Worm (Caenorhabditis elegans) whole organism, young adult: ENCODE measurements around the gene cul-4.

ENCODE experiments used
- B0336.3 ChIP-seq: fragments of 200-800 bp; sonication (Bioruptor generic); IDR thresholded peaks from 2 replicates; pipeline ENCODE4 v1.3.6; 2022; ENCODE audit warnings: missing genetic modification characterization, missing compliant biosample characterization
- D2030.7 ChIP-seq: fragments of 200-800 bp; sonication (Bioruptor generic); IDR thresholded peaks from 2 replicates; pipeline ENCODE4 v1.3.6; 2022; ENCODE audit warnings: missing genetic modification reagents, missing genetic modification characterization, missing compliant biosample characterization
- F10E7.11 ChIP-seq: sonication (generic microtip); optimal IDR thresholded peaks from 2 replicates; lab custom pipeline; 2017; ENCODE audit warnings: mild to moderate bottlenecking, missing genetic modification characterization, moderate library complexity, missing compliant biosample characterization
- F37B4.10 ChIP-seq: fragments of 200-800 bp; sonication (Bioruptor generic); IDR thresholded peaks from 2 replicates; pipeline ENCODE4 v1.3.6; 2022; ENCODE audit warnings: missing genetic modification characterization, missing compliant biosample characterization
- F49E8.2 ChIP-seq: sonication (generic microtip); optimal IDR thresholded peaks from 3 replicates; lab custom pipeline; 2017; ENCODE audit warnings: missing genetic modification characterization, mild to moderate bottlenecking, missing compliant biosample characterization, antibody characterized with exemption, moderate library complexity; ENCODE audit not compliant: insufficient read depth
- F57C9.4 ChIP-seq: sonication (generic microtip); optimal IDR thresholded peaks from 2 replicates; lab custom pipeline; 2017; ENCODE audit warnings: mild to moderate bottlenecking, missing genetic modification characterization, missing compliant biosample characterization
- K11D2.4 ChIP-seq: fragments of 200-800 bp; sonication (Bioruptor generic); IDR thresholded peaks from 2 replicates; pipeline ENCODE4 v1.3.6; 2022; ENCODE audit warnings: missing genetic modification reagents, missing genetic modification characterization, missing compliant biosample characterization
- T26A5.8 ChIP-seq: sonication (generic microtip); optimal IDR thresholded peaks from 2 replicates; lab custom pipeline; 2016; ENCODE audit warnings: missing genetic modification characterization, missing compliant biosample characterization
- Y53F4B.3 ChIP-seq: fragments of 200-800 bp; sonication (Bioruptor generic); IDR thresholded peaks from 2 replicates; pipeline ENCODE4 v1.3.6; 2022; ENCODE audit warnings: missing genetic modification reagents, missing genetic modification characterization, missing compliant biosample characterization
- ama-1 ChIP-seq, 3 experiments: fragments of 150-350 bp in 1 of 3; sonication (generic microtip) in 2 of 3; optimal IDR thresholded peaks; 2 replicates each; lab custom pipeline; 2014 to 2018; ENCODE audit warnings: missing biosample characterization in 2 of 3, missing genetic modification characterization in 2 of 3, missing genetic modification reagents in 2 of 3
- aptf-3 ChIP-seq: fragments of 200-800 bp; sonication (Bioruptor generic); IDR thresholded peaks from 2 replicates; pipeline ENCODE4 v1.3.6; 2022; ENCODE audit warnings: missing genetic modification characterization, missing compliant biosample characterization
- athp-1 ChIP-seq: sonication (generic microtip); optimal IDR thresholded peaks from 2 replicates; lab custom pipeline; 2017; ENCODE audit warnings: mild to moderate bottlenecking, missing genetic modification characterization, missing compliant biosample characterization
- attf-6 ChIP-seq: fragments of 200-800 bp; sonication (Bioruptor generic); IDR thresholded peaks from 2 replicates; pipeline ENCODE4 v1.3.6; 2022; ENCODE audit warnings: missing genetic modification reagents, missing genetic modification characterization, missing compliant biosample characterization
- bed-2 ChIP-seq: fragments of 200-800 bp; sonication (Bioruptor generic); IDR thresholded peaks from 2 replicates; pipeline ENCODE4 v1.3.6; 2022; ENCODE audit warnings: missing genetic modification reagents, missing genetic modification characterization, missing compliant biosample characterization
- cebp-1 ChIP-seq, 2 experiments: fragments of 200-800 bp in 1 of 2; sonication (Bioruptor generic) in 1 of 2; sonication (generic microtip) in 1 of 2; IDR thresholded peaks in 1 of 2; optimal IDR thresholded peaks in 1 of 2; 2 replicates each; pipeline versions ENCODE4 v1.3.6 to Lab custom; 2017 to 2022; ENCODE audit warnings: missing compliant biosample characterization in 2 of 2, missing genetic modification characterization in 2 of 2, mild to moderate bottlenecking in 1 of 2, missing genetic modification reagents in 1 of 2, moderate library complexity in 1 of 2
- ceh-100 ChIP-seq: fragments of 200-800 bp; sonication (Bioruptor generic); IDR thresholded peaks from 2 replicates; pipeline ENCODE4 v1.3.6; 2022; ENCODE audit warnings: missing genetic modification reagents, missing genetic modification characterization, missing compliant biosample characterization
- ceh-58 ChIP-seq: fragments of 200-800 bp; sonication (Bioruptor generic); IDR thresholded peaks from 2 replicates; pipeline ENCODE4 v1.3.6; 2022; ENCODE audit warnings: missing genetic modification characterization, missing compliant biosample characterization
- ceh-79 ChIP-seq: sonication (generic microtip); optimal IDR thresholded peaks from 2 replicates; lab custom pipeline; 2017; ENCODE audit warnings: mild to moderate bottlenecking, missing genetic modification characterization, missing compliant biosample characterization
- ceh-91 ChIP-seq: fragments of 200-800 bp; sonication (Bioruptor generic); IDR thresholded peaks from 2 replicates; pipeline ENCODE4 v1.3.6; 2022; ENCODE audit warnings: missing genetic modification reagents, missing genetic modification characterization, missing compliant biosample characterization
- chd-7 ChIP-seq: sonication (generic microtip); optimal IDR thresholded peaks from 2 replicates; lab custom pipeline; 2016; ENCODE audit warnings: mild to moderate bottlenecking, missing genetic modification characterization, moderate library complexity, missing compliant biosample characterization
- efl-1 ChIP-seq: fragments of 150-350 bp; optimal IDR thresholded peaks from 2 replicates; lab custom pipeline; 2014; ENCODE audit warnings: missing biosample characterization, missing genetic modification reagents, missing genetic modification characterization
- hlh-12 ChIP-seq: sonication (generic microtip); optimal IDR thresholded peaks from 2 replicates; lab custom pipeline; 2016; ENCODE audit warnings: missing genetic modification characterization, missing compliant biosample characterization
- hlh-26 ChIP-seq: fragments of 200-800 bp; sonication (Bioruptor generic); conservative IDR thresholded peaks from 2 replicates; pipeline ENCODE4 v1.3.6; 2022; ENCODE audit warnings: missing genetic modification reagents, missing genetic modification characterization, missing compliant biosample characterization
- let-526 ChIP-seq: fragments of 200-800 bp; sonication (Bioruptor generic); IDR thresholded peaks from 2 replicates; pipeline ENCODE4 v1.3.6; 2022; ENCODE audit warnings: missing genetic modification reagents, missing genetic modification characterization, missing compliant biosample characterization
- madf-10 ChIP-seq: sonication (generic microtip); optimal IDR thresholded peaks from 2 replicates; lab custom pipeline; 2016; ENCODE audit warnings: mild to moderate bottlenecking, missing genetic modification characterization, missing compliant biosample characterization
- mel-28 ChIP-seq: sonication (generic microtip); optimal IDR thresholded peaks from 2 replicates; lab custom pipeline; 2016; ENCODE audit warnings: borderline replicate concordance, mild to moderate bottlenecking, missing genetic modification characterization, missing compliant biosample characterization
- pbrm-1 ChIP-seq: fragments of 200-800 bp; sonication (Bioruptor generic); IDR thresholded peaks from 2 replicates; pipeline ENCODE4 v1.3.6; 2022; ENCODE audit warnings: missing genetic modification reagents, missing genetic modification characterization, missing compliant biosample characterization
- rcor-1 ChIP-seq: fragments of 200-800 bp; sonication (Bioruptor generic); IDR thresholded peaks from 2 replicates; pipeline ENCODE4 v1.3.6; 2022; ENCODE audit warnings: missing genetic modification reagents, missing genetic modification characterization, missing compliant biosample characterization
- rpc-1 ChIP-seq, 2 experiments: fragments of 150-350 bp in 1 of 2; sonication (generic microtip) in 1 of 2; optimal IDR thresholded peaks; 2 replicates each; lab custom pipeline; 2014 to 2018; ENCODE audit warnings: missing biosample characterization in 1 of 2, missing genetic modification characterization in 1 of 2, missing genetic modification reagents in 1 of 2, missing genotype in 1 of 2
- snpc-1.1 ChIP-seq: sonication (generic microtip); optimal IDR thresholded peaks from 2 replicates; lab custom pipeline; 2017; ENCODE audit warnings: missing genetic modification characterization, mild to moderate bottlenecking, missing compliant biosample characterization, antibody characterized with exemption, moderate library complexity, missing genotype, missing genetic modification reagents; ENCODE audit not compliant: insufficient read depth
- snpc-3.4 ChIP-seq: sonication (generic microtip); optimal IDR thresholded peaks from 2 replicates; lab custom pipeline; 2017; ENCODE audit warnings: missing genetic modification characterization, mild to moderate bottlenecking, missing compliant biosample characterization, antibody characterized with exemption, moderate library complexity, missing genotype, missing genetic modification reagents
- ztf-18 ChIP-seq: sonication (generic microtip); optimal IDR thresholded peaks from 2 replicates; lab custom pipeline; 2016; ENCODE audit warnings: missing genotype, mild to moderate bottlenecking, missing genetic modification characterization, missing compliant biosample characterization
- ztf-25 ChIP-seq: fragments of 200-800 bp; sonication (Bioruptor generic); IDR thresholded peaks from 2 replicates; pipeline ENCODE4 v1.3.6; 2022; ENCODE audit warnings: missing genetic modification reagents, missing genetic modification characterization, missing compliant biosample characterization
- ztf-26 ChIP-seq: sonication (generic microtip); optimal IDR thresholded peaks from 2 replicates; lab custom pipeline; 2017; ENCODE audit warnings: missing genetic modification characterization, missing compliant biosample characterization
- ztf-3 ChIP-seq: fragments of 200-800 bp; sonication (Bioruptor generic); optimal IDR thresholded peaks from 2 replicates; lab custom pipeline; 2018; ENCODE audit warnings: mild to moderate bottlenecking, missing genetic modification characterization, missing compliant biosample characterization
- ztf-6 ChIP-seq: fragments of 200-800 bp; sonication (Bioruptor generic); IDR thresholded peaks from 2 replicates; pipeline ENCODE4 v1.3.6; 2022; ENCODE audit warnings: missing genetic modification reagents, missing genetic modification characterization, missing compliant biosample characterization

The cul-4 gene

ce11 chrII:7314083-7314482 is 12.2 kb downstream of the cul-4 start, which contains the start of gene F45E12.6:
F45E12.6 (minus strand) TSS chrII:7314183.
- TF ChIP-seq efl-1 (GFP tag; lab: Kevin White, UChicago) = no peak
- no peak for TF ChIP-seq ceh-79 (tag; lab: Kevin White, UChicago)
- TF ChIP-seq B0336.3 (GFP tag; lab: Robert Waterston, UW) = no peak
- no peak for TF ChIP-seq pbrm-1 (GFP tag; lab: Robert Waterston, UW)
- TF ChIP-seq madf-10 (tag; lab: Kevin White, UChicago) = no peak
- TF ChIP-seq F10E7.11 = no peak
- TF ChIP-seq F49E8.2 (tag; lab: Kevin White, UChicago) = no peak
- no peak for TF ChIP-seq ztf-3 (GFP tag; lab: Kevin White, UChicago)
- no peak for TF ChIP-seq ceh-100 (GFP tag; lab: Robert Waterston, UW)
- TF ChIP-seq attf-6 (GFP tag; lab: Robert Waterston, UW) = no peak
- no peak for TF ChIP-seq aptf-3 (GFP tag; lab: Robert Waterston, UW)
- TF ChIP-seq rpc-1 (optimal IDR thresholded peaks at IDR 0.05; lab: Kevin White, UChicago) = no peak
- no peak for TF ChIP-seq rpc-1 (tag; optimal IDR thresholded peaks at IDR 0.05; lab: Kevin White, UChicago)
- no peak for TF ChIP-seq cebp-1 (GFP tag; IDR thresholded peaks at IDR 0.05; lab: Robert Waterston, UW)
- TF ChIP-seq cebp-1 (tag; optimal IDR thresholded peaks at IDR 0.05; lab: Kevin White, UChicago) = no peak
- TF ChIP-seq hlh-12 (tag; lab: Kevin White, UChicago) = no peak
- no peak for TF ChIP-seq F37B4.10 (GFP tag; lab: Robert Waterston, UW)
- TF ChIP-seq athp-1 (tag; lab: Kevin White, UChicago) = no peak
- no peak for TF ChIP-seq rcor-1 (GFP tag; lab: Robert Waterston, UW)
- TF ChIP-seq ztf-18 (tag; lab: Kevin White, UChicago) = no peak
- no peak for TF ChIP-seq bed-2

DNA sequence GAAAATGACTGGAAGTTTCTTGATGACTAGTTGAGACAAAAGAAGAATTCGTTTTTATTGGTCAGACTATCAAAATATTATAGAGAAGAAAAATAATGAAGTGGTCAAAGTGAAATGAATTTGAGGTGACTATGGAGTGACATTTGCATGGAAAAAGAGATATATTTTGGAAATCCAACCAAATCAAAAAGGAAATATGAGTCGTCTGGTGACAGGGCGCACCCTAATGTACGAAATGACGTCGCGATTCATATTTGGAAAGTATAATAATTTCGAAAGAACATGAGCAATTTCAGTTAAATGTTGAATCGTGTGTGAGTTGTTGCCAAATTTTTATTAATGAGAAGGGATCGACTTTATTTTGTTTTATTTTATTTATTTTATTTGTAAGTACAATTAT is 15.6 kb downstream of the cul-4 start, which contains the start of gene F21D12.2:
TSS of gene F21D12.2 (plus strand) at position 301 of the 400 bp plus-strand sequence.
- TF ChIP-seq K11D2.4 (GFP tag; lab: Robert Waterston, UW) (no peak), ama-1 (optimal IDR thresholded peaks at IDR 0.05; lab: Kevin White, UChicago) (no peak), ama-1 (GFP tag; optimal IDR thresholded peaks at IDR 0.05; lab: Kevin White, UChicago) (no peak), ztf-26 (no peak), mel-28 (tag; lab: Kevin White, UChicago) (no peak), hlh-26 (GFP tag; lab: Robert Waterston, UW) (no peak), F57C9.4 (tag; lab: Kevin White, UChicago) (no peak), Y53F4B.3 (GFP tag; lab: Robert Waterston, UW) (no peak), ztf-18 (tag; lab: Kevin White, UChicago) (no peak), ztf-6 (GFP tag; lab: Robert Waterston, UW) (no peak), let-526 (GFP tag; lab: Robert Waterston, UW) (no peak), D2030.7 (GFP tag; lab: Robert Waterston, UW) (no peak), ceh-91 (GFP tag; lab: Robert Waterston, UW) (no peak), ztf-25 (GFP tag; lab: Robert Waterston, UW) (no peak), ceh-58 (GFP tag; lab: Robert Waterston, UW) (no peak), T26A5.8 (tag; lab: Kevin White, UChicago) (no peak), chd-7 (tag; lab: Kevin White, UChicago) (no peak), snpc-1.1 (no peak), snpc-3.4 (tag; lab: Kevin White, UChicago) (no peak)
